Worm (Caenorhabditis elegans) whole organism, mixed stage, embryonic: Measurements from ENCODE around the gene C46C2.2.
"Not testable (repeated sequence)": the region's sequence is repeated elsewhere in the genome, so short reads cannot be mapped to it uniquely, and the experiment has no call there.

Source experiments
- M03D4.4 ChIP-seq: sonication (generic microtip); optimal IDR thresholded peaks from 2 replicates; lab custom pipeline; 2017; ENCODE audit warnings: mild to moderate bottlenecking, missing genetic modification characterization, missing compliant biosample characterization
- bed-3 ChIP-seq: fragments of 200-800 bp; sonication (Bioruptor generic); optimal IDR thresholded peaks from 3 replicates; lab custom pipeline; 2018; ENCODE audit warnings: mild to moderate bottlenecking, missing genetic modification characterization, moderate library complexity, missing compliant biosample characterization
- blmp-1 ChIP-seq: fragments of 150-350 bp; optimal IDR thresholded peaks from 2 replicates; lab custom pipeline; 2014; ENCODE audit warnings: missing biosample characterization, missing genetic modification characterization
- ceh-39 ChIP-seq: fragments of 150-350 bp; optimal IDR thresholded peaks from 2 replicates; lab custom pipeline; 2014; ENCODE audit warnings: missing biosample characterization, missing genetic modification characterization
- ceh-43 ChIP-seq: fragments of 200-800 bp; sonication (Bioruptor generic); optimal IDR thresholded peaks from 2 replicates; lab custom pipeline; 2018; ENCODE audit warnings: mild to moderate bottlenecking, missing genetic modification characterization, moderate library complexity, missing compliant biosample characterization
- ces-1 ChIP-seq: fragments of 150-350 bp; optimal IDR thresholded peaks from 2 replicates; lab custom pipeline; 2014; ENCODE audit warnings: missing biosample characterization, missing genetic modification reagents, missing genetic modification characterization
- drap-1 ChIP-seq: fragments of 200-800 bp; sonication (Bioruptor generic); optimal IDR thresholded peaks from 3 replicates; lab custom pipeline; 2018; ENCODE audit warnings: mild to moderate bottlenecking, missing genetic modification characterization, missing compliant biosample characterization
- elt-1 ChIP-seq: sonication (generic microtip); optimal IDR thresholded peaks from 2 replicates; lab custom pipeline; 2017; ENCODE audit warnings: missing genetic modification characterization, mild to moderate bottlenecking, missing compliant biosample characterization, antibody characterized with exemption, moderate library complexity, borderline replicate concordance; ENCODE audit not compliant: insufficient read depth
- elt-3 ChIP-seq: fragments of 150-350 bp; optimal IDR thresholded peaks from 2 replicates; lab custom pipeline; 2014; ENCODE audit warnings: missing biosample characterization, missing genetic modification characterization
- ham-2 ChIP-seq: fragments of 200-800 bp; sonication (Bioruptor generic); optimal IDR thresholded peaks from 2 replicates; lab custom pipeline; 2018; ENCODE audit warnings: mild to moderate bottlenecking, missing genetic modification characterization, missing compliant biosample characterization
- hlh-1 ChIP-seq: fragments of 150-350 bp; optimal IDR thresholded peaks from 2 replicates; lab custom pipeline; 2014; ENCODE audit warnings: missing biosample characterization, missing genetic modification reagents, missing genetic modification characterization
- lin-13 ChIP-seq: fragments of 150-350 bp; optimal IDR thresholded peaks from 2 replicates; lab custom pipeline; 2014; ENCODE audit warnings: missing biosample characterization, missing genetic modification characterization
- lin-32 ChIP-seq: fragments of 200-800 bp; sonication (Bioruptor generic); optimal IDR thresholded peaks from 2 replicates; lab custom pipeline; 2018; ENCODE audit warnings: mild to moderate bottlenecking, missing genetic modification characterization, missing compliant biosample characterization
- lsy-2 ChIP-seq: fragments of 150-350 bp; optimal IDR thresholded peaks from 2 replicates; lab custom pipeline; 2014; ENCODE audit warnings: missing biosample characterization, missing genetic modification characterization
- mab-5 ChIP-seq: fragments of 150-350 bp; optimal IDR thresholded peaks from 2 replicates; lab custom pipeline; 2014; ENCODE audit warnings: missing biosample characterization, missing genetic modification characterization
- mep-1 ChIP-seq: fragments of 150-350 bp; optimal IDR thresholded peaks from 2 replicates; lab custom pipeline; 2017; ENCODE audit warnings: missing biosample characterization, missing genetic modification reagents, missing genetic modification characterization, inconsistent platforms
- mls-2 ChIP-seq: sonication (generic microtip); optimal IDR thresholded peaks from 2 replicates; lab custom pipeline; 2016; ENCODE audit warnings: mild to moderate bottlenecking, missing genetic modification characterization, moderate library complexity, missing compliant biosample characterization
- nhr-2 ChIP-seq: fragments of 150-350 bp; optimal IDR thresholded peaks from 2 replicates; lab custom pipeline; 2014; ENCODE audit warnings: missing biosample characterization, missing genetic modification characterization
- nhr-237 ChIP-seq: fragments of 150-350 bp; optimal IDR thresholded peaks from 2 replicates; lab custom pipeline; 2014; ENCODE audit warnings: missing biosample characterization, missing genetic modification characterization
- nhr-28 ChIP-seq: fragments of 150-350 bp; optimal IDR thresholded peaks from 2 replicates; lab custom pipeline; 2014; ENCODE audit warnings: missing biosample characterization, missing genetic modification characterization
- nhr-76 ChIP-seq: sonication (generic microtip); optimal IDR thresholded peaks from 2 replicates; lab custom pipeline; 2017; ENCODE audit warnings: missing biosample characterization, missing genetic modification characterization
- pha-4 ChIP-seq: fragments of 150-350 bp; optimal IDR thresholded peaks from 2 replicates; lab custom pipeline; 2018; ENCODE audit warnings: missing biosample characterization, missing genetic modification reagents, missing genetic modification characterization
- sem-2 ChIP-seq: fragments of 200-800 bp; sonication (Bioruptor generic); optimal IDR thresholded peaks from 2 replicates; lab custom pipeline; 2018; ENCODE audit warnings: mild to moderate bottlenecking, missing genetic modification characterization, missing compliant biosample characterization
- sptf-1 ChIP-seq: sonication (generic microtip); optimal IDR thresholded peaks from 2 replicates; lab custom pipeline; 2017; ENCODE audit warnings: mild to moderate bottlenecking, missing genetic modification characterization, moderate library complexity, missing compliant biosample characterization
- tbx-8 ChIP-seq: fragments of 200-800 bp; sonication (Bioruptor generic); optimal IDR thresholded peaks from 2 replicates; lab custom pipeline; 2018; ENCODE audit warnings: mild to moderate bottlenecking, missing genetic modification characterization, moderate library complexity, missing compliant biosample characterization
- unc-120 ChIP-seq: sonication (generic microtip); optimal IDR thresholded peaks from 2 replicates; lab custom pipeline; 2017; ENCODE audit warnings: missing genetic modification characterization, missing compliant biosample characterization; ENCODE audit not compliant: poor library complexity, severe bottlenecking
- unc-39 ChIP-seq: fragments of 150-350 bp; optimal IDR thresholded peaks from 2 replicates; lab custom pipeline; 2014; ENCODE audit warnings: missing biosample characterization, missing genetic modification characterization
- unc-62 ChIP-seq: fragments of 150-350 bp; optimal IDR thresholded peaks from 2 replicates; lab custom pipeline; 2014; ENCODE audit warnings: missing biosample characterization, missing genetic modification reagents, missing genetic modification characterization
- zip-8 ChIP-seq: fragments of 150-350 bp; optimal IDR thresholded peaks from 2 replicates; lab custom pipeline; 2014; ENCODE audit warnings: missing biosample characterization, missing genetic modification characterization

C46C2.2 gene

DNA sequence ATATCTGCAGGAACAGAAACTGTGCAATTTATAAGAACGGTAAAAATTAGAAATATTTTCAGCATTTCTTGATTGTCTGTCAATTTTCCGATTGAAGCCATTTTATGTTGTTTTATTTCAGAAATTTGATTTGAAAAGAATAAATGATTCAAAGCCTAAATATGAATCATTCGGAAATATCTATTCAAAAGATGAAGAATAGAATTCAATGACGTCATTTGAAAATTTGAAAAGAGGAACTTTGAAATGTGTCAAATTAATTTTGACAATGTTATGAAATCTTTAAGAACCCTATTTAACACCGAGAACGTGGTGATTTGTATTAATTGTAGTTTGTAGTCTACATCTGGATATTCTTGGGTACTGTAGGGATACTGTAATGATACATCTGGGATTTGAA, 25.0 kb upstream of the C46C2.2 start, which contains the start of gene C46C2.5:
Gene C46C2.5 (minus strand): TSS at position 101 of the 400 bp plus-strand sequence.
- TF ChIP-seq ham-2 (GFP tag; lab: Kevin White, UChicago) (no peak), mab-5 (no peak), elt-1 (no peak), nhr-237 (no peak), blmp-1 (tag; lab: Kevin White, UChicago) (no peak), drap-1 (GFP tag; lab: Kevin White, UChicago) (no peak), sem-2 (GFP tag; lab: Kevin White, UChicago) (no peak), bed-3 (GFP tag; lab: Kevin White, UChicago) (no peak), lin-13 (no peak), elt-3 (tag; lab: Kevin White, UChicago) (no peak), unc-120 (tag; lab: Kevin White, UChicago) (no peak), zip-8 (no peak)

DNA sequence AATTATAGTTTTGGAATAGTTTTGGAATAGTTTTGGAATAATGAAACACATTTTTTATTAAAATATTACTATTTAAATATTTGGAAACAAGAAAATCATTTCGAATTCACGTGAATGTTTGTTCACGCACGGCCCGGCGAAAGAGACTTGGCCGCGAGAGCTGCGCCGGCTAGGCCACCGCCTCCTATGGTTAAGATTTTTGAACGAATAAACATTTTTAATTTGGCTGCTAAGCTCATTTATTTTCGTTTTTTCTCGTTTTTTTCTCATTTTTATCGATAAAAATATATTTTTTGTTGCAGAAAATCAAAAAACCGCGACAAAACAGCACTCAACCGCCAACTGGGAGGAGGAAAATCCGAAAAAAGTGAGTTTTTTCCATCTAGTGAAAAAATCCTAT, 23.0 kb upstream of the C46C2.2 start, which contains the start of gene C46C2.7:
Gene C46C2.7 (plus strand): TSS at position 301 of the 400 bp plus-strand sequence.
- TF ChIP-seq zip-8; mep-1 (tag; lab: Kevin White, UChicago); elt-1: not testable (repeated sequence)

DNA sequence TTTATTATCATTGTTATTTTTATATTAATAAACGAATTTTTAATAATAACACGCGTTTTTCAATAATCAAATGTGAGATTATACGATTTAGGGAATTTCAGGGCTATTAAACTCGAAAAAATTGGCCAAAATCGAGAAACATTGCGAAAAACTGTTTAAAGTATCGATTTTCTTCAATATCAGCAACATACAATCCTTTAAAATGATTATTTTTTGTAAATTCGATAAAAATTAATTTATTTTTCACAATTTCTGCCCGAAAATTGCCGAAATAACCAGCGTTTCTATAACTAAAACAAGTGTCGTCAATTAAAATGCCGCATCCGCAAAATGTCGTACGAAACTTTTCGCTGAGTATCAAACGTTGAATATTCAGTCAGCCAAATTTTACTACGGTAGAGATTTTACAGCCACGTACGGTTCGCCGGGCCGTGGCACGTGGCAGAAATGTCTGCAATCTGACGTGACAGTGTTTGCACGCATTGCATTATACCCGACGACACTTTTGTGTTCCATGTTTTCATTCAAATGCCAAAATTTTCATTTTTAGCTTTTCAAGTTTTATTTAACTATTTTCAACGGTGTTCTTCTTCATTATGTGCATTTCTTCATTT, 21.4 kb upstream of the C46C2.2 start:
- peak; percentile 36 for TF ChIP-seq lsy-2 (tag; lab: Kevin White, UChicago)

DNA sequence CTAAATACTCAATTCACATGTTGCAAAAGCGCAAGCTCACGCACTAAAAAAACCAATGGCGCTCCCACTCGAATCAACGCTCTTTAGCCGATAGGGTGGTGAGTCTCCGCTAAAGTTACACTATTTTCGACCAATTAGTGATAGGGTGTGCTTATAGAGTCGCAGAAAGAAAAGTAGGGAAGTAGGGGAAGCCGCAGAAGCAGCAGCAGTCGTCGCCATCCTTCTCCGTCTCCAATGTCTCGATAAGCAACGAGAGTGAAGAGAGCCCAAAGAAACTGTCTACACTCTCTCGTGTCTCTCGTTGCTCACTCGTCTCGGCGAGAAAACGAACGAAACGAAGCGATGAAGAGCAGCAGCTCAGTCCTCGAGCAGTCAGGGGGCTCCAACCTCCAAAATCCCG, 20.8 kb upstream of the C46C2.2 start:
- TF ChIP-seq ham-2 (GFP tag; lab: Kevin White, UChicago) (peak; percentile 45), mls-2 (tag; lab: Kevin White, UChicago) (peak; percentile 32), nhr-237 (no peak), unc-120 (tag; lab: Kevin White, UChicago) (peak; percentile 96), hlh-1 (peak; percentile 58), ces-1 (peak; percentile 79), sptf-1 (tag; lab: Kevin White, UChicago) (peak; percentile 42), unc-62 (GFP tag; lab: Kevin White, UChicago) (peak; percentile 23), pha-4 (tag; lab: Kevin White, UChicago) (peak; percentile 64), mep-1 (tag; lab: Kevin White, UChicago) (peak; percentile 33), mab-5 (no peak), M03D4.4 (tag; lab: Kevin White, UChicago) (no peak)
- TF ChIP-seq, all 35 proteins: peak for 9

DNA sequence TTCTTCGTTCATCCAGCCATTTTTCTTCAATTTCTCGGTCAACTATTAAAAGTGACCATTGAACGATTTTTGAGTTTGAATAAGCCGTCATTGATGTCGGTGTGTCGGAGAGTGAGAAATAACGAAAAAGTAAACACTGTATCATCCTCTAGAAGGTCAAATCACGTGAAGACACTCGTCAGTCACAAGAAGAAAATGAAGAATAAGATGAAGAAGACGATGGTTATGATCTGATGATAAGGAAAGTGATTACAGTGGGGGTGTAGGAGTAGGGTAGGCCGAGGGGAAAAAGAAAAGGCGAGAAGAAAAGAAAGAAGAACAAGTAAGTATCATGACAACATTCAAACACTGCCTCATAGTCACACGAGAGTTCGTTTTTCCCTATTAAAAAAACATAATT, 19.4 kb upstream of the C46C2.2 start:
- TF ChIP-seq elt-3 (tag; lab: Kevin White, UChicago) (peak; percentile 43), bed-3 (GFP tag; lab: Kevin White, UChicago) (no peak), nhr-237 (no peak), lsy-2 (tag; lab: Kevin White, UChicago) (no peak), ceh-43 (GFP tag; lab: Kevin White, UChicago) (no peak), nhr-2 (tag; lab: Kevin White, UChicago) (no peak)

DNA sequence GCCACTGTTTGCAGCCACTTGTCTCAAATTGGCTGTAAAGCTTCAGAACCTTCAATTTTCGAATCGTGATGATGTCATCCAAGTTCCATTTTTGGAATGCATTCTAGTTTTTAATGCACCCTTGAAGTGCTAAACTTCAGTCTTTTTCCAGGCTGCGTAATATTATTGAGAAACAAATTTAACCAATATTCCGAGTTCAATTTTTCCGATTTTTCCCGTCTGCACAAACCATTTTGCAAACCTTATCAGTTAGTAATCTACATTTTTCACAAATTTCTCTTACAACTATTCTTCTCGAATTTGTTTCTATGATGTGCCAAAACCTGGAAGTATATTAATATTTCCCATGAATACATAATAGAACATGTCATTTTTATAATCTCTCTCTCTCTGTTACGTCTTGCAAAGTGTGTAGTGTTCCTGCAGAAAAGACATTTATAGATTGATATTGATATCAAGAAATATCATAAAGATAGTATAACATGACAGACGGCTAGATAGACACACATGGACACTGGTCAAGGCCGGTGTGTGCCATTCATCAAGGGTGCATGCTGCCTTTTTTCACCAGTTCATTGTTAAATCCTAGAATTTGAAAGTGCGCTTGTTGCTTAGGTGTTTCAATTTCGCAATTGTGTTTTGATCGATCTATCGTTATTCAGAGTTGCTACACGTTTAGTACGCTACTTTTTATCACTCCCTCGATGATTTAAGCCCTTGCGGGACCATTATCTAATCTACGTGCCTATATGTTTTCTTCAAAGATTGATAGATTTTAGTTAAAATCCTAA, 18.2 kb upstream of the C46C2.2 start:
- TF ChIP-seq nhr-76 (no peak), lsy-2 (tag; lab: Kevin White, UChicago) (no peak), nhr-28 (tag; lab: Kevin White, UChicago) (no peak), unc-120 (tag; lab: Kevin White, UChicago) (no peak), ces-1 (no peak), ceh-39 (no peak), M03D4.4 (tag; lab: Kevin White, UChicago) (no peak), unc-39 (tag; lab: Kevin White, UChicago) (no peak), sptf-1 (tag; lab: Kevin White, UChicago) (no peak), zip-8 (no peak), sem-2 (GFP tag; lab: Kevin White, UChicago) (no peak), mep-1 (tag; lab: Kevin White, UChicago) (no peak), blmp-1 (tag; lab: Kevin White, UChicago) (no peak), lin-32 (GFP tag; lab: Kevin White, UChicago) (no peak), tbx-8 (GFP tag; lab: Kevin White, UChicago) (no peak), ceh-43 (GFP tag; lab: Kevin White, UChicago) (no peak), mls-2 (tag; lab: Kevin White, UChicago) (no peak), lin-13 (no peak), bed-3 (GFP tag; lab: Kevin White, UChicago) (no peak)
